Worm (Caenorhabditis elegans): Measurements from ENCODE around the gene cest-12.

DNA sequence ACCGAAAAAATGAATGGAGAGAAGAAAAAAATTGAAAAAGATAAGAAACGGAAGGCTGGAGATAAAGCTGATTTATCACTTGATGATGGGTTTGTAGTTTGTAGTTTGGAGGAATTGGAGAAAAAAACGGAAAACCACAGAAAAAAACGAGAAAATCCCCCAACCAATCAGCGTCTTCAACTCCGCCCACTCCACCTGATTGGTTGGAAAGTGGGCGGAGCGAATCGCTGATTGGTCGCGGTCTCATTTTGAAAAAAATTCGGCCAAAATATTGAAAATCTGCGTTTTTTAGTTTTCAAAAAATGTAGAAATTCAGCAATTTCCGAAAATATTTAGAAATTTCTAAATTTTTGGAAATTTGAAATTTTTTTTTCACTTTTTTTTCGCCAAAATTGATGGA is 48.4 kb upstream of the cest-12 start:
- TF ChIP-seq aly-1 (tag; optimal IDR thresholded peaks at IDR 0.05), result no peak
- no peak for TF ChIP-seq tra-4 (tag; optimal IDR thresholded peaks at IDR 0.05)
- TF ChIP-seq ama-1 (optimal IDR thresholded peaks at IDR 0.05), result no peak
- TF ChIP-seq flt-1 (GFP tag; IDR thresholded peaks at IDR 0.05), result no peak

Data from whole organism, early embryonic.